Worm (Caenorhabditis elegans): ENCODE results near the gene grl-2.

DNA sequence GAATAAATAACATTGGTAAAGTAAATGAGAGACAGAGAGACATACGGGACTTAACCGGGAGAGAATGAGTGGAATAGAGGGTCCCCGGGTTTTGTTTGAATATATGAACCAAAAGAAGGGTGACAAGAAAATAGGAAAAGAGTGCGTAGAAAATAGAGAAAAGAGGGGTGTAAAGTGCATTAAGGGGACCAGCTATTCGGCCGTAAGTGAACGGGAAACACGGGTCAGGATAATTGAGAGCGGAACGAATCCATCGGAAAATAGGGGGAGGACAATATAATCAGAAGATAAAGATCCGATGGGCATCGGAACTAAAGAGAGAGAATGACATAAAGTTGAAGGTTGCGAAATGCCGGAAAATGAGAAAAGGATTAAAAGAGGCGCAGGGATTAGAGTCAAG is 47.5 kb upstream of the grl-2 start:
- TF ChIP-seq ama-1 (optimal IDR thresholded peaks at IDR 0.05) = no peak
- TF ChIP-seq lin-39 (tag; optimal IDR thresholded peaks at IDR 0.05) = no peak
- no peak for TF ChIP-seq nhr-84 (tag; optimal IDR thresholded peaks at IDR 0.05)
- TF ChIP-seq C16A3.4 (tag; optimal IDR thresholded peaks at IDR 0.05) = no peak
- TF ChIP-seq egl-27 (tag; optimal IDR thresholded peaks at IDR 0.05) = no peak
- no peak for TF ChIP-seq nhr-28 (tag; optimal IDR thresholded peaks at IDR 0.05)
- TF ChIP-seq nhr-90 (tag; optimal IDR thresholded peaks at IDR 0.05; ENCODE audit: poor library complexity) = no peak
- TF ChIP-seq dpl-1 (GFP tag; optimal IDR thresholded peaks at IDR 0.05) = no peak
- TF ChIP-seq efl-1 (optimal IDR thresholded peaks at IDR 0.05) = no peak
- no peak for TF ChIP-seq efl-1 (GFP tag; optimal IDR thresholded peaks at IDR 0.05 in 1 of 2)
- no peak for TF ChIP-seq lin-13 (GFP tag; optimal IDR thresholded peaks at IDR 0.05)
- no peak for TF ChIP-seq lsy-2 (tag; optimal IDR thresholded peaks at IDR 0.05)
- TF ChIP-seq rnt-1 (tag; optimal IDR thresholded peaks at IDR 0.05) = no peak
- TF ChIP-seq aha-1 (tag; optimal IDR thresholded peaks at IDR 0.05) = no peak
- TF ChIP-seq skn-1 (tag; optimal IDR thresholded peaks at IDR 0.05) = no peak
